Fruit fly (Drosophila melanogaster) whole organism, larva: Measurements from ENCODE around the gene btsz.

Experiments used
- noc ChIP-seq: fragments of 200-800 bp; sonication (Bioruptor generic); optimal IDR thresholded peaks from 3 replicates; lab custom pipeline; 2019; ENCODE audit warnings: missing biosample characterization, mild to moderate bottlenecking, missing genetic modification characterization, moderate library complexity

Gene btsz

DNA sequence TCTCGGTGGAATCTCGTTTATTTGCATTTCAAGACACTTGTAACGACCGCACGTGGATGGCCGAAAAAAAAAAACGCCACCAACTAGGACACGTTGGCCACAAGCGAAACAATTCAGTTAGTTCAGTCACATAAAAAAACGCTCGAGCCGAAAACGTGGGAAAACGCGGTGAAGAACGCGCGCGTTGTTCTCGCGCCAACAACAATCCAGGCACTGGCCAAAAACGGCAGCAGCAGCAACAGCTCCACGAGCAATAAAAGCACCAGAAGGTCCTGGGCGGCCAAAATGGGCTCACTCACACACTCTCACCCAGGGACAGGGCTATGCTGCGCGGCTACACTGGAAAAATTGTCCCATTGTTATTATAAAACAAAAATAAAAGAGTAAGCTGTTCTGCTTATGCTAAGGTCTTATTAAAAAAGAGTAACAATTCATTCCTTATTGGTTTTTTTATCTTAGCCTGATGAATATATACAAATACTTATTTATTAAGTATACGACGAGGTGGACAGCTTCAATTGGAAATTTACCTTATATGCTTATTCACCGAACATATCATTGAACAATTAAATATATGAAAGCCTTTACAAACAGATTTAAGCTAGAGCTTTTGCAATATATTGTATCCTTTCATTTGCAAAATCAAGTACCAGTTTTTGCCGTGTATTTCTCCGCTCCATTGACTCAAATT is at the start of gene btsz:
btsz (minus strand) TSS at position 215 of the 691 bp plus-strand sequence.
- no peak for TF ChIP-seq noc

DNA sequence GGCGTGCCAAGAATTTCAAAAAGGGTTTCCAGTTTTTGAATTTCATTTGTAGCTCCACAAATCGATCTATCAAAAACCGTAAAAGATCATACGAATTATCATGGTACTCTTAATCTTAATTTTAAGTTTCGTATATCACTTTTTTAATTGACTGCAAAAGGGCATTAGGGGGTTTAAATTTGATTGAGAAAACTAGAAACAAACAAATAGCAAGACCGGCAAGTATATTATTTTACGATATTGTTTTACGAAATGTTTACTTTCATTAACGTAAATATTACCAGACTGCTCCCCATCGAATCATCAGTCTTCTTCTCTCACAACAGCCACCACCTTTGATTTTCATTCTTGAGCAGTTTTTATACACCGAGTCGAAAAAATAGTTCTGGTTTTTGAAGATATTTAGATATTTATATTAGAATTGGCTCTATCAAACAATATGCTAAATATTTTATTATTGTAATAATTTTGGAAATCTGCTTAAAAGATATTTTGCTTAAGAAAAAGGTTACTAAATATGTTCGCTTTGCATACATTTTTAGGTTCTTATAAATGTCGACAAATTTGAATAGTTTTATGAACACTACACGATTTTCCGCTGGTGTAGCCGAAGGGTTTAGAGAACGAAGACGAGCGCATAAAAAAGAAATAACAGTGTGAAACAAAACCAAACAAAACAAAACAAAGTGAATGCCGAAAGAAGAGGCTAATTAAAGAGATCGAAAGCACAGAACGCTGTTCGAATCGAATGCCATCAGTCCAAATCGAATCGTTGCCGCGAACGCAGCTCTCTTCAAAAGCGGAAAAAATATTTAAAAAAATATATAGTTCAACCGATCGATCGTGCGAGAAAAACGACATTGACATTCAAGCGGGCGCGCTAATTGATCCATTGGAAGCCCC is 42.9 kb upstream of the btsz start, which contains the start of gene Sdr:
Sdr (plus strand) TSS at position 702 of the 903 bp plus-strand sequence.
- peak; percentile 31 for TF ChIP-seq noc

DNA sequence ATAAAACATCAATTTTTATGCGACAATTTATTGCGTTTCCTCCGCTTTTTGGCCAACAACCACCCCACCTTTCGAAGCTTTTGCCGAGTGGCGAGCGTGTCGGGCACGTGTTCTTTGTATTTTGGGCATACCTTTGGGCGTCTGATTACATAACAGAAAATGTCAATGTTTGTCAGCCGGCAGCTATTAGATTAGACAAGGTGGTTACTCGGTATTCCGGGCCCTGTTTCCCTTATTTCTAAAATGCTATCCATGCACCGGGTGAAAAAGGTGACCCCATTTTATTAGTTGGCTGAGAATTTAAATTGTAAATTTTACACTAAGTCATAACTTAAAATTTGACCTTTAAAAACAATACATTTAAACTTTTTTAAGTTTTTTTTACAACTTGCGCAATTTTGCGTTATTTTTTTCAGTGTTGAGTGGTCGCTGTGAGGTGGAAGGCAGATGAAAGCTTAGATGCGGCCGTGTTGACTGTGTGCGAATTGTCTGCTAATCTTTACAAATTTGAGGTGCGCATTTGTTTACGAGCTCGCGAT is 37.2 kb upstream of the btsz start:
- TF ChIP-seq noc, result no peak

DNA sequence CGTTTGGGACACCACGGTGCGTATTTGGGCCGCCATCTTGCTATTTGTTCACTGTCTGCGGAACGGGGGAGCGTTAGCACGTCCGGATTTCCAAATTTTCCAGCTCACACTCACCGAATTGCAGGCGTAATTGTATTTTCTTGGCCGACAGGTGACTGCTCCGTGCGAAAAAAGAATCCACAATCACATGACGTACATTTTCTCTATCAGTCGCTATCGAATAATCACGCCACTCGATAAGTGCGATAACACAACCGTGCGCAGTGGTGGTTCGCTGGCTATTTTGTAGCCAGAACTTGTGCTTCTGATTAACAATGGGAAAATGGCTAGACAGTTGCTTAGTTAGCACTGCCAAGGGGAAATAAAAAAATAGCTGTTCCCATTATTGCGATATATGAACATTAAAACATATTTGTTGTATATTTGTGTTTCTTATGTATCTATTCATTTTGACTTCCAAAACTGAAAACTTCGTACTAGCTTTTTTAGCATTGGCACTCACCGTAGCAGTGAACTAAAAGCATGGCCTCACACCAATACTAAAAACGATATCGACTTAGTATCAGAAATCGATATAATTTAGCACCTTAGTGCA is 28.6 kb upstream of the btsz start, which contains the start of gene VhaPPA1-1:
VhaPPA1-1 (minus strand) TSS at position 225 of the 595 bp plus-strand sequence.
- peak; percentile 11 for TF ChIP-seq noc

DNA sequence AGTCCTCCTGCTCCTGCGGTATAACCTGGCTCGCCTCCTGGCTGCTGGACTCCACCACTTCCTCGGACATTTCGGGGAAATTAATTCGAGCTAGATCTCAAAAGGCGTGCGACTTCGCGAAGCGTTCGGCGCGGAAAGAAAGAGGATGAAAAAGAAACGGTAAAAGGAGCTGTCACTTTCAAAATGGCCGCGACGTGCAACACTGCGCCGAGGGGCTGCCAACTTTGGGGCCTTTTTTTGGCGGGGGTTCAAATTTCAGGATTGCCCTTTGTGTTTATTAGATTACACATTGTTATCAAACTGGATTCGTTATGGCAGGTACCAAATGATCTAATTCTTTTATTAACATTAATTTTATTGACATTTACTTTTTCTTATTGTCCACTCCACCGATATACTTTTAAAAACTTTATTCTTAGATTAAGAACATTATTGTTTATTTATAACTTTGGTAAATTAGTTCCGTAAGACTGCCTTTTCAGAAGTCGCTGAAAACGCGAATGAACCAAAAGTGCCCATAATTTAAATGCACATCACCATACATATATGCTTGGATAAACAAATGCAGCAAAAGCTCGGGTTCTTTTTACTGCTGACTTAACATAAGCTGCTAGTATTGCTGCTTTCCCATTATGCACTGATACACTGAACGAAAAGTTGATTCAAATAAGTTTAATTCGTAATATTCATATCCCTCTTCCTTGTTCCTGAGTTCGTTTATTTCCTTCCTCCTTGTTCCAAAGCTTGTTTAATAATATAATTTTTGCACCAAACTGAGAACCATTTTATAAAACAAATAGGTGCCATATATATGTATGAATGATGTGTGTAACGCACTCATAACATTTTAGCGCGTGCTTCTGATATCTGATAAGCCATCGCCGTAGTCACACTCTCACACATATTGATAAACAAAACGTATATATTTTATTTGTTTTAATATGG is 26.4 kb upstream of the btsz start, which contains the start of gene RpS5b:
RpS5b (minus strand) TSS at position 156 of the 945 bp plus-strand sequence.
- no peak for TF ChIP-seq noc

DNA sequence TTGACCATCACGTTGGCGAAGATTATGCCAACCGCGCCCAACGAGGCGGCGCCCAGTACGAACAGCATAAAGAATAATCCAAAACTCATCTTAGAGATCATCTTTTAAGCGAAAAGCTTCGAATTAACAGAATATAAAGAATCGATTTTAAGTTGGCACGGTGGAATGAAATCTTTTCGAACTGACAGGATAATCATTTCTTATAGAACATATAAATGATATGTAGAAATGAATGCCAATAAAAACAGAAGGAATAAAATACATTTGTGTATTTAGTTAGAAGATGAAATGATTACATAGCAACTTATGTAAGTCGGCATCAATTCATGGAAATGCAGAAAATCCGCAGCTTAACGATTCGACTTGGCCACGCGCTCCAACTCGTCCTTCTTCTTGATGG is 24.9 kb upstream of the btsz start, which contains the start of gene VhaPPA1-2:
VhaPPA1-2 (minus strand) TSS at position 101 of the 400 bp plus-strand sequence.
- no peak for TF ChIP-seq noc

DNA sequence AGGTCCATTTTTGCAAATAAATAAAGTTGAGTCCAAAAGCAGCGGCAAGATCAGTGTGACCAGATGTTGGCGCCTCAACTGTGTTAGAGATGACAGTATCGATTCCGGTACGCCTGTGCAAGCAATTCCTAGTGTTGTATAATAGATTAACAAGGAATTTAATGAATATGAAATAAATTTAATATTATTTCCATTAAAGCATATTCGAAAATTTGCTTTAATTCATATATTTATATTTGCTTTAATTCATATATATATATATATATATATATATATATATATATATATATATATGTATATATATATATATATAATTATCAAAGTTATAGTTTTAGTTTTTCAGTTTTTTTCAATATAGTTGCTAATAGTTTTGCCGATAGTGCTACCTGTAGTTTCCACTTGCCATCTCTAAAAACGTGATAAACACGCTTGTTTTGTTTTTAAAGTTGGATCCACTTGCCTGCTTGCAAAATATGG is 23.0 kb upstream of the btsz start, which contains the start of the genes Nup93-2 and CG3817:
Nup93-2 (minus strand) TSS at position 93 of the 477 bp plus-strand sequence.
CG3817 (plus strand) TSS at position 460 of the 477 bp plus-strand sequence.
- no peak for TF ChIP-seq noc

DNA sequence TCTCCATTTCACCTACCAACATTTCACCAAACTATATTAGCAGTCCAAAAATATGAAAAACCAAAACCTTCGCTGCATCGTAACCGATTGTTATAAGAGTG is 19.3 kb upstream of the btsz start, which contains the start of gene CG14860:
CG14860 (plus strand) TSS at position 2 of the 101 bp plus-strand sequence.
- TF ChIP-seq noc, result no peak

DNA sequence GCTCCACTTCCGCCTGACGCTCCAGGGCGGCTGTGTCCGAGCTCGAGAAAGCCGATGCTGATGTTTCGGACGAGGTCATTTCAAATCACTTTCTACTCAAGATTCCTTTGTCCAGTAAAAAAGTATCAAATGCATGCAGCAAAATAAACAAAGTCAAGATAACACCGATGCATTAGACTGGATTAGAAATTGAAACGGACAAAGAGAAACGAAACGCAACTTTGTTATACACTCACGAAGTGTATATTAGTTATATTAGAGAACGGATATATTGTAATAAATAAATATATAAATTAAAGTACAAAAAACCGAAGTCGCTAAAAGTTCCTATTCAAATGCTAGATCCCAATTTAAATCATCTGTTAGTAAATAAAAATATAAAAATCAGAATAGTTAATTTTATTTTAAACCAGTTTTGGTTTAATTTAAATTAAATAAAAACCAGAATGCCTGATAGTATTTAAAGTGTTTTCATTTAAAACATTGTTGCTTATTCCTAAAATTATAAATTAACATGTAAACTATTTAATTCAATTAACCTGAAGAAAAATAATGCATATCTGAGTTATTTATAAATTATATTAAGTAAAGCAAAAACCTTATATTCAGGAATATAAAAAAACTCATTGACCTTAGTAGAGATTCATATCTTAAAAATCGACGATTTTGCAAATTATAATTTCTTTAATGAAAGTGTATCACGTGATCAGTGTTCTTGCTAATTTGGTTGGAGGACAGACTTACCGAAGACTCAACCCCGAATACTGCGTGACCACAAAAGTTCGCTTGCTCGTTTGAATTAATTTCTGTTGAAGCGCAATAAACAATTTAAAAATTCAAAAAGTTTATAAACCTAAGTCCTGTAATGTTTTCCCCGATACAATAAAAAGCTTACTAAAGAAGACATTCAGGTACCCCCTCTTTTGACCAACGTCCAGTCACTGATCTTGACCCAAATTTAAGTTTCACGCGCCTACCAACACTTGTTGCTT is 18.8 kb upstream of the btsz start, which contains the start of gene Dph2:
Dph2 (minus strand) TSS at position 164 of the 992 bp plus-strand sequence.
- TF ChIP-seq noc, result peak; percentile 28

DNA sequence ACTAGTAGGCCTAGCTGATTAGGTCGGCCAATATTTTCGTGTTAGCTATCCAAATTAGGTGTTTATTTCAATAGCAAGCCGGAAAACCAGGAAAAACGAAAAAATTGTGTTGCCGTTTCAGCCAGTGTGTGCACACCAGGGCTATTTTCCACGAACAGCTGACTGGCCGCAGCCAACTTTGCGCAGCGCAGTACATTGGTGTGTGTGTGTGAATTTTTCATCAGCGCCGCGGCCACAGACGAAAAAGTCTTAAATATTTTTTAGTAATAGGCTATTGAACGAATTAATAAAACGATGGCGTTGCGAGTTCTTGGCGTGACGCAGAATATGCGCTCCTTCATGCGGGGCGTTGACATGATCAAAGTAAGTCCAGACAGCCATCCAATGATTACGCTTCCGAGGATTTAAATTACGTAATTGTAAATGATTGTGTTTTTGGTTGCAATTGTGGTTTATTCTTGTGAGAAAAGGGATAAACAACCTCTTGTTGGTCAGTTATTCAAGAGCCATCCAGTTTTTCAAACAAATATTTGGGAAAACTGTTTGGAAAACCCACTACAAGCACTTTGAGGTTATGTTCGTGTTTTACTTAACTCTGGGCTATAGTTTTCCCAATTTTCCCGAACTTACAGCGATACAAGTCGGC is 14.9 kb upstream of the btsz start, which contains the start of the genes CycC and UQCR-C1:
CycC (minus strand) TSS at position 142 of the 646 bp plus-strand sequence.
UQCR-C1 (plus strand) TSS at position 168 of the 646 bp plus-strand sequence.
- no peak for TF ChIP-seq noc

DNA sequence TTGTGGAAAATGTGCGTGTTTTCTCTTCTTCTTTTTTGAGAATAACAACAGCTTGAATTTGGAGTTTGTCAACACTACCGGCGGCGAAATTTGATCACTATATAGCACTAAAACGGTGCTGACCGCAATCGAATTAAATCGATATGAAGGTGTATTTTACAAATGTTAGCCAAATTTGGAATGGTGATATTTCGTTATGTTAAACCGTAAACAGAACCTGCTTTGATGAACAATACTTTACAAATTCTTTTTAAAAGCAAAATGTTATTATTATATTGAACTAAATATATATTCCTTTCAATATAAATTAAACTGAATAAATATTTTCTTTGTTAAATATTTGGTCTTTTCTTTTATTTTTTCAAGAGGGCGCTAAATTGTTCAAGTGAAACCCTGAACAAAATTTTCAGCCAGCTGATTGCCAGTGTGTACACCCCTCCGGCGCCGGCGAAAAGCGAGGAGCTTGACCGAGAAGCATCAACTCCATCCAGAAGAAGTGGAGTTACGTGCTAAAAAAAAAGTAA is 10.8 kb upstream of the btsz start, which contains the start of the genes Rrp6, CG33331 and CG33332:
Rrp6 (minus strand) TSS at position 236 of the 524 bp plus-strand sequence.
CG33331 (plus strand) TSS at position 446 of the 524 bp plus-strand sequence.
CG33332 (plus strand) TSS at position 446 of the 524 bp plus-strand sequence.
- TF ChIP-seq noc, result peak; percentile 74

DNA sequence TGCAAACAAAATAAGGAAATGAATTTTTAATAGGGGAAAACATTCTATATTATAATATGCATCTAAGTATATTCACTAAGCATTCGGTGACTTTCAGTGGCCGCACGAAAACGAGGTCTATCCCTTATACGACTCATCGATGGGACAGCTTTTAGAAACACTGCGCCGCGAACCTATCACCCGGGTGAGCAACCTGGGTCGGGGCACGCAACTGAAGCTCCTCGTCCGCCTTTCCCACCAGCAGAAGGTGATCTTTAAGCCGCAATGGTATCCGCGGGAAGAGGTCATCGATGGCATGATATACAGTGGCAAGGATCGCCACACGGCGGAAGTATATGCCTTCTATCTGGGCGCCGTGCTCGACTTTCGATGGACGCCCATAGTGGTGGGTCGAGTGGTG is 5.6 kb upstream of the btsz start:
- TF ChIP-seq noc, result no peak
